Fruit fly (Drosophila melanogaster) whole organism, embryonic: Measurements from ENCODE around the gene DppIII.

Experiments used
- Abd-B ChIP-seq: fragments of 200-800 bp; sonication (Bioruptor generic); optimal IDR thresholded peaks from 2 replicates; lab custom pipeline; 2018; ENCODE audit warnings: missing biosample characterization, mild to moderate bottlenecking, missing genetic modification characterization, moderate library complexity
- Bdp1 ChIP-seq: fragments of 200-800 bp; sonication (Bioruptor generic); optimal IDR thresholded peaks from 3 replicates; lab custom pipeline; 2016; ENCODE audit warnings: missing biosample characterization, missing genetic modification characterization
- Bteb2 ChIP-seq: fragments of 200-800 bp; sonication (Bioruptor generic); optimal IDR thresholded peaks from 2 replicates; lab custom pipeline; 2016; ENCODE audit warnings: missing biosample characterization, missing genetic modification characterization
- CG11695 ChIP-seq: fragments of 200-800 bp; sonication (Bioruptor generic); IDR thresholded peaks from 3 replicates; pipeline ENCODE4 v1.3.6; 2022; ENCODE audit warnings: missing biosample characterization, missing genetic modification characterization
- CG12942 ChIP-seq: fragments of 200-800 bp; sonication (Bioruptor generic); optimal IDR thresholded peaks from 3 replicates; lab custom pipeline; 2016; ENCODE audit warnings: missing biosample characterization, missing genetic modification characterization
- CG13894 ChIP-seq: fragments of 200-800 bp; sonication (Bioruptor generic); optimal IDR thresholded peaks from 3 replicates; lab custom pipeline; 2018; ENCODE audit warnings: missing biosample characterization, mild to moderate bottlenecking, missing genetic modification characterization, moderate library complexity
- CG16779 ChIP-seq: fragments of 200-800 bp; sonication (Bioruptor generic); IDR thresholded peaks from 2 replicates; pipeline ENCODE4 v1.3.6; 2022; ENCODE audit warnings: missing biosample characterization, missing genetic modification characterization
- CG16863 ChIP-seq: fragments of 200-800 bp; sonication (Bioruptor generic); optimal IDR thresholded peaks from 3 replicates; lab custom pipeline; 2016; ENCODE audit warnings: missing biosample characterization, missing genetic modification characterization
- CG18011 ChIP-seq: fragments of 200-800 bp; sonication (Bioruptor generic); optimal IDR thresholded peaks from 2 replicates; lab custom pipeline; 2017; ENCODE audit warnings: missing biosample characterization, missing genetic modification characterization, mild to moderate bottlenecking, moderate library complexity, missing genotype
- CG18764 ChIP-seq: fragments of 200-800 bp; sonication (Bioruptor generic); optimal IDR thresholded peaks from 3 replicates; lab custom pipeline; 2016; ENCODE audit warnings: missing biosample characterization, missing genetic modification characterization
- CG2120 ChIP-seq: fragments of 200-800 bp; sonication (Bioruptor generic); optimal IDR thresholded peaks from 3 replicates; lab custom pipeline; 2016; ENCODE audit warnings: missing biosample characterization, missing genetic modification characterization
- CG31388 ChIP-seq: fragments of 200-800 bp; sonication (Bioruptor generic); optimal IDR thresholded peaks from 2 replicates; lab custom pipeline; 2016; ENCODE audit warnings: missing biosample characterization, missing genetic modification characterization
- CG34422 ChIP-seq: fragments of 200-800 bp; sonication (Bioruptor generic); IDR thresholded peaks from 3 replicates; pipeline ENCODE4 v1.3.6; 2022; ENCODE audit warnings: missing biosample characterization, missing genetic modification characterization
- CG43689 ChIP-seq: fragments of 200-800 bp; sonication (Bioruptor generic); IDR thresholded peaks from 2 replicates; pipeline ENCODE4 v1.3.6; 2022; ENCODE audit warnings: missing biosample characterization, missing genetic modification characterization
- CG5953 ChIP-seq: fragments of 200-800 bp; sonication (Bioruptor generic); IDR thresholded peaks from 2 replicates; pipeline ENCODE4 v1.3.6; 2022; ENCODE audit warnings: missing biosample characterization, missing genetic modification characterization
- CG6689 ChIP-seq: fragments of 200-800 bp; sonication (Bioruptor generic); IDR thresholded peaks from 2 replicates; pipeline ENCODE4 v1.3.6; 2022; ENCODE audit warnings: missing biosample characterization, missing genetic modification characterization
- CG6791 ChIP-seq: fragments of 200-800 bp; sonication (Bioruptor generic); IDR thresholded peaks from 3 replicates; pipeline ENCODE4 v1.3.6; 2022; ENCODE audit warnings: missing biosample characterization, missing genetic modification characterization; ENCODE audit not compliant: partially characterized antibody
- CG7745 ChIP-seq: fragments of 200-800 bp; sonication (Bioruptor generic); optimal IDR thresholded peaks from 2 replicates; lab custom pipeline; 2018; ENCODE audit warnings: missing biosample characterization, mild to moderate bottlenecking, missing genetic modification characterization, moderate library complexity
- CG7928 ChIP-seq: fragments of 200-800 bp; sonication (Bioruptor generic); optimal IDR thresholded peaks from 2 replicates; lab custom pipeline; 2017; ENCODE audit warnings: missing biosample characterization, mild to moderate bottlenecking, missing genetic modification characterization
- CG9797 ChIP-seq: fragments of 200-800 bp; sonication (Bioruptor generic); optimal IDR thresholded peaks from 3 replicates; lab custom pipeline; 2018; ENCODE audit warnings: missing biosample characterization, mild to moderate bottlenecking, missing genetic modification characterization
- CoRest ChIP-seq: fragments of 200-800 bp; sonication (Bioruptor generic); optimal IDR thresholded peaks from 3 replicates; lab custom pipeline; 2018; ENCODE audit warnings: missing biosample characterization, mild to moderate bottlenecking, missing genetic modification characterization, moderate library complexity
- Dll ChIP-seq: fragments of 200-800 bp; sonication (Bioruptor generic); IDR thresholded peaks from 4 replicates; pipeline ENCODE4 v1.3.6; 2022; ENCODE audit warnings: missing biosample characterization, missing genetic modification characterization; ENCODE audit not compliant: partially characterized antibody
- Doc3 ChIP-seq: fragments of 200-800 bp; sonication (Bioruptor generic); IDR thresholded peaks from 3 replicates; pipeline ENCODE4 v1.3.6; 2022; ENCODE audit warnings: missing biosample characterization, missing genetic modification characterization; ENCODE audit not compliant: partially characterized antibody
- H2.0 ChIP-seq: fragments of 200-800 bp; sonication (Bioruptor generic); IDR thresholded peaks from 2 replicates; pipeline ENCODE4 v1.3.6; 2022; ENCODE audit warnings: missing biosample characterization, missing genetic modification characterization
- Jarid2 ChIP-seq: fragments of 200-800 bp; sonication (Bioruptor generic); optimal IDR thresholded peaks from 3 replicates; lab custom pipeline; 2017; ENCODE audit warnings: mild to moderate bottlenecking, missing biosample characterization, missing genetic modification reagents, missing genetic modification characterization
- Oaz ChIP-seq: fragments of 200-800 bp; sonication (Bioruptor generic); IDR thresholded peaks from 2 replicates; pipeline ENCODE4 v1.3.6; 2022; ENCODE audit warnings: missing biosample characterization, missing genetic modification characterization
- Stat92E ChIP-seq, 3 experiments: fragments of >200 bp in 2 of 3; fragments of 200-800 bp in 1 of 3; sonication (Bioruptor generic) in 1 of 3; optimal IDR thresholded peaks; 2 replicates each; lab custom pipeline; 2017 to 2019; ENCODE audit warnings: missing biosample characterization in 3 of 3, missing genetic modification characterization in 3 of 3, mild to moderate bottlenecking in 1 of 3, moderate library complexity in 1 of 3
- cg ChIP-seq: fragments of 200-800 bp; sonication (Bioruptor generic); optimal IDR thresholded peaks from 3 replicates; lab custom pipeline; 2019; ENCODE audit warnings: missing biosample characterization, mild to moderate bottlenecking, missing genetic modification characterization, moderate library complexity
- chinmo ChIP-seq: fragments of 200-800 bp; sonication (Bioruptor generic); IDR thresholded peaks from 4 replicates; pipeline ENCODE4 v1.3.6; 2022; ENCODE audit warnings: missing biosample characterization, missing genetic modification characterization; ENCODE audit not compliant: partially characterized antibody
- chm ChIP-seq: fragments of 200-800 bp; sonication (Bioruptor generic); IDR thresholded peaks from 2 replicates; pipeline ENCODE4 v1.3.6; 2022; ENCODE audit warnings: missing biosample characterization, missing genetic modification characterization
- croc ChIP-seq: fragments of 200-800 bp; sonication (Bioruptor generic); conservative IDR thresholded peaks from 3 replicates; pipeline ENCODE4 v1.3.6; 2022; ENCODE audit warnings: missing biosample characterization, missing genetic modification characterization
- emc ChIP-seq: fragments of 200-800 bp; sonication (Bioruptor generic); optimal IDR thresholded peaks from 2 replicates; lab custom pipeline; 2016; ENCODE audit warnings: missing biosample characterization, missing genetic modification characterization
- eve ChIP-seq, 2 experiments: fragments of >200 bp; optimal IDR thresholded peaks; 2 replicates each; lab custom pipeline; 2017; ENCODE audit warnings: missing biosample characterization in 2 of 2, missing genetic modification characterization in 2 of 2
- eyg ChIP-seq: fragments of 200-800 bp; sonication (Bioruptor generic); optimal IDR thresholded peaks from 3 replicates; lab custom pipeline; 2016; ENCODE audit warnings: missing biosample characterization, missing genetic modification characterization
- fd102C ChIP-seq: fragments of 200-800 bp; sonication (Bioruptor generic); optimal IDR thresholded peaks from 2 replicates; lab custom pipeline; 2018; ENCODE audit warnings: missing biosample characterization, mild to moderate bottlenecking, missing genetic modification characterization, moderate library complexity
- gem ChIP-seq: fragments of 200-800 bp; sonication (Bioruptor generic); optimal IDR thresholded peaks from 2 replicates; lab custom pipeline; 2019; ENCODE audit warnings: missing biosample characterization, mild to moderate bottlenecking, missing genetic modification characterization, moderate library complexity
- jigr1 ChIP-seq: fragments of 200-800 bp; sonication (Bioruptor generic); IDR thresholded peaks from 3 replicates; pipeline ENCODE4 v1.3.6; 2022; ENCODE audit warnings: missing biosample characterization, missing genetic modification characterization
- kay ChIP-seq: fragments of 200-800 bp; sonication (Bioruptor generic); optimal IDR thresholded peaks from 2 replicates; lab custom pipeline; 2016; ENCODE audit warnings: missing biosample characterization, missing genetic modification characterization
- peb ChIP-seq: fragments of 200-800 bp; sonication (Bioruptor generic); IDR thresholded peaks from 2 replicates; pipeline ENCODE4 v1.3.6; 2022; ENCODE audit warnings: missing biosample characterization, missing genetic modification characterization
- prd ChIP-seq, 3 experiments: fragments of >200 bp in 2 of 3; fragments of 200-800 bp in 1 of 3; sonication (Bioruptor generic) in 1 of 3; optimal IDR thresholded peaks in 2 of 3; IDR thresholded peaks in 1 of 3; 2 replicates in 2 of 3; 3 replicates in 1 of 3; pipeline versions ENCODE4 v1.3.6 to Lab custom; 2017 to 2022; ENCODE audit warnings: missing biosample characterization in 1 of 3, missing genetic modification characterization in 1 of 3
- pros ChIP-seq: fragments of 200-800 bp; sonication (Bioruptor generic); optimal IDR thresholded peaks from 3 replicates; lab custom pipeline; 2019; ENCODE audit warnings: missing biosample characterization, mild to moderate bottlenecking, missing genetic modification characterization, moderate library complexity
- psq ChIP-seq: fragments of 200-800 bp; sonication (Bioruptor generic); optimal IDR thresholded peaks from 2 replicates; lab custom pipeline; 2017; ENCODE audit warnings: missing biosample characterization, missing genetic modification characterization
- pum ChIP-seq: fragments of 200-800 bp; sonication (Bioruptor generic); optimal IDR thresholded peaks from 2 replicates; lab custom pipeline; 2016; ENCODE audit warnings: missing biosample characterization, missing genetic modification characterization
- schlank ChIP-seq: fragments of 200-800 bp; sonication (Bioruptor generic); optimal IDR thresholded peaks from 2 replicates; lab custom pipeline; 2018; ENCODE audit warnings: missing biosample characterization, mild to moderate bottlenecking, missing genetic modification characterization
- slp2 ChIP-seq: fragments of 200-800 bp; sonication (Bioruptor generic); optimal IDR thresholded peaks from 2 replicates; lab custom pipeline; 2016; ENCODE audit warnings: missing biosample characterization, missing genetic modification characterization
- sqz ChIP-seq: fragments of 200-800 bp; sonication (Bioruptor generic); optimal IDR thresholded peaks from 3 replicates; lab custom pipeline; 2018; ENCODE audit warnings: missing biosample characterization, mild to moderate bottlenecking, missing genetic modification characterization
- tgo ChIP-seq: fragments of 200-800 bp; sonication (Bioruptor generic); IDR thresholded peaks from 3 replicates; pipeline ENCODE4 v1.3.6; 2022; ENCODE audit warnings: missing biosample characterization, missing genetic modification characterization
- tna ChIP-seq: fragments of 200-800 bp; sonication (Bioruptor generic); IDR thresholded peaks from 2 replicates; pipeline ENCODE4 v1.3.6; 2022; ENCODE audit warnings: missing biosample characterization, missing genetic modification characterization; ENCODE audit not compliant: partially characterized antibody

DppIII gene

DNA sequence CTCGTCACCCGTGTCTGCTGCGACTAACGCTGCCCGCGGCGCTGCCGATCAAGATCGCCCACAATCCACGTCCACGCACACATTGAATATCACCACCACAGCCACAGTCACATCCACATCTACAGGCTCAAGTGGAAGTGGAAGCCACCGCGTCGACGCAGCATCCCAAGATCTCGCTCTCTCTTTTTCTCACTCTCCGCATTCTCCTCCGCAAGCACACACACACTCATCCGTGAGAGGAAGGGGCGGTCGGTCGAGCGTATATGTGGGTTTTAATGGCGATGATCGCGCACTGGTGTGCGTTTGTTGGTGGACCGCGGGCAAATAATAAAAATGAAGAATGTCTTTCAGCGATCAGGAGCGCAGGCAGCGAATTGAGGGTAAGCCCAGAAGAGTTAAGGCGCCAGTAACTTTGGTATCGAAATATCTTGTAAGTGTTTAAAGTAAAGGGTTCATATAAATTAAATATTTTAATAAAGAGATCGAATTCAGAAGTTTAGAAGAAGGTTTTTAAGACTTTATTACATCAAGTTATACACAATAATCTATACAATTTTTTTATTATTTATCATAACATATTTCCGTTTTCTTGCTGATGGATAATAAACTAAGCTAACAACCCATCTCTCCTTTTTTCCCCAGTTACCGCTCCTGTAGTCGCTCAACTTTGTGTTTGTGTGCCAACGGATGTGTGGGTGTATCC lies 10.3 kb upstream of the DppIII start, which contains the start of gene Poxm (continued):
- peak; percentile 83 for TF ChIP-seq CG31388 (GFP tag; lab: Kevin White, UChicago)
- TF ChIP-seq slp2 (GFP tag; lab: Kevin White, UChicago) = peak; percentile 64
- TF ChIP-seq CG7745 (tag; lab: Kevin White, UChicago) = no peak
- no peak for TF ChIP-seq pros (GFP tag; lab: Kevin White, UChicago)
- TF ChIP-seq pum (GFP tag; lab: Kevin White, UChicago) = peak; percentile 74
- peak; percentile 94 for TF ChIP-seq croc (GFP tag; lab: Robert Waterston, UW)
- TF ChIP-seq Abd-B (GFP tag; lab: Kevin White, UChicago) = peak; percentile 94
- 0 out of 2 replicates have a peak, but pooled peaks have one; percentile 42 for TF ChIP-seq CG5953 (GFP tag; lab: Robert Waterston, UW)
- TF ChIP-seq cg (GFP tag; lab: Kevin White, UChicago) = peak; percentile 99
- peak; percentile 94 for TF ChIP-seq CG6689 (GFP tag; lab: Robert Waterston, UW)
- TF ChIP-seq schlank (tag; lab: Kevin White, UChicago) = no peak
- no peak for TF ChIP-seq CG6791 (GFP tag; lab: Robert Waterston, UW)
- TF ChIP-seq Bteb2 (GFP tag; lab: Kevin White, UChicago) = peak; percentile 19
- TF ChIP-seq CG16863 (GFP tag; lab: Kevin White, UChicago) = peak; percentile 66
- peak; percentile 14 for TF ChIP-seq eyg (GFP tag; lab: Kevin White, UChicago)
- peak; percentile 44 for TF ChIP-seq Bdp1 (GFP tag; lab: Kevin White, UChicago)
- peak; percentile 77 for TF ChIP-seq CG12942 (GFP tag; lab: Kevin White, UChicago)
- no peak for TF ChIP-seq CG18011 (GFP tag; lab: Kevin White, UChicago)
- TF ChIP-seq eve (GFP tag; optimal IDR thresholded peaks at IDR 0.05; lab: Kevin White, UChicago) = no peak
- TF ChIP-seq tna = no peak
- peak; percentile 73 for TF ChIP-seq CG18764 (GFP tag; lab: Kevin White, UChicago)
- peak; percentile 97 for TF ChIP-seq gem (tag; lab: Kevin White, UChicago)
- no peak for TF ChIP-seq CG13894 (tag; lab: Kevin White, UChicago)
- peak; percentile 86; the same call in 2 of the 3 replicates for TF ChIP-seq jigr1 (GFP tag; lab: Robert Waterston, UW)
- TF ChIP-seq tgo (GFP tag; lab: Robert Waterston, UW) = peak; percentile 91
- TF ChIP-seq CG9797 (GFP tag; lab: Kevin White, UChicago) = peak; percentile 23
- TF ChIP-seq emc = no peak
- peak; percentile 97 for TF ChIP-seq CoRest (tag; lab: Kevin White, UChicago)
- peak; percentile 71 for TF ChIP-seq psq (GFP tag; lab: Kevin White, UChicago)
- no peak for TF ChIP-seq chinmo
- TF ChIP-seq CG16779 = no peak
- TF ChIP-seq Dll = no peak
- no peak for TF ChIP-seq prd (optimal IDR thresholded peaks at IDR 0.05; lab: Kevin White, UChicago)
- TF ChIP-seq prd (GFP tag; IDR thresholded peaks at IDR 0.05; lab: Robert Waterston, UW) = peak; percentile 96
- TF ChIP-seq sqz (GFP tag; lab: Kevin White, UChicago) = peak; percentile 90
- peak; percentile 56 for TF ChIP-seq Jarid2 (GFP tag; lab: Kevin White, UChicago)
- peak; percentile 26; the same call in 1 of the 2 replicates for TF ChIP-seq CG43689
- peak; percentile 23 for TF ChIP-seq CG7928
- no peak for TF ChIP-seq chm (GFP tag; lab: Robert Waterston, UW)
- peak; percentile 53 for TF ChIP-seq H2.0 (GFP tag; lab: Robert Waterston, UW)
- peak; percentile 73 for TF ChIP-seq peb (GFP tag; lab: Robert Waterston, UW)
- TF ChIP-seq CG34422 (GFP tag; lab: Robert Waterston, UW) = peak; percentile 89
- peak; percentile 1 for TF ChIP-seq fd102C
- TF ChIP-seq CG11695 (GFP tag; lab: Robert Waterston, UW) = peak; percentile 83; the same call in 2 of the 3 replicates
- peak; percentile 78 for TF ChIP-seq Oaz
- peak; percentile 74 for TF ChIP-seq kay (GFP tag; lab: Kevin White, UChicago)
- peak; percentile 71 for TF ChIP-seq CG2120 (GFP tag; lab: Kevin White, UChicago)
- peak in 1 of 3 experiments; percentile 88 for TF ChIP-seq Stat92E (GFP tag; optimal IDR thresholded peaks at IDR 0.05; lab: Kevin White, UChicago)
- TF ChIP-seq Doc3 = no peak
